Fruit fly (Drosophila melanogaster) whole organism, embryonic: ENCODE measurements around the gene Spn75F.

Experiments used
- Ada2b ChIP-seq: fragments of 200-800 bp; sonication (Bioruptor generic); IDR thresholded peaks from 2 replicates; pipeline ENCODE4 v1.3.6; 2022; ENCODE audit warnings: missing biosample characterization, missing genetic modification characterization
- Blimp-1 ChIP-seq: fragments of 200-800 bp; sonication (Bioruptor generic); optimal IDR thresholded peaks from 3 replicates; lab custom pipeline; 2018; ENCODE audit warnings: missing biosample characterization, missing genetic modification characterization, mild to moderate bottlenecking, moderate library complexity, missing genetic modification reagents
- C15 ChIP-seq: fragments of 200-800 bp; sonication (Bioruptor generic); IDR thresholded peaks from 3 replicates; pipeline ENCODE4 v1.3.6; 2022; ENCODE audit warnings: missing biosample characterization, missing genetic modification characterization
- CG10209 ChIP-seq: fragments of 200-800 bp; sonication (Bioruptor generic); optimal IDR thresholded peaks from 3 replicates; lab custom pipeline; 2017; ENCODE audit warnings: missing biosample characterization, mild to moderate bottlenecking, missing genetic modification characterization, missing genetic modification reagents
- CG11085 ChIP-seq: fragments of 200-800 bp; sonication (Bioruptor generic); IDR thresholded peaks from 2 replicates; pipeline ENCODE4 v1.3.6; 2022; ENCODE audit warnings: missing biosample characterization, missing genetic modification characterization
- CG1233 ChIP-seq: fragments of 200-800 bp; sonication (Bioruptor generic); optimal IDR thresholded peaks from 4 replicates; lab custom pipeline; 2018; ENCODE audit warnings: missing biosample characterization, mild to moderate bottlenecking, missing genetic modification characterization
- CG12744 ChIP-seq: fragments of 200-800 bp; sonication (Bioruptor generic); optimal IDR thresholded peaks from 2 replicates; lab custom pipeline; 2016; ENCODE audit warnings: missing biosample characterization, missing genetic modification characterization
- CG1603 ChIP-seq: fragments of 200-800 bp; sonication (Bioruptor generic); optimal IDR thresholded peaks from 2 replicates; lab custom pipeline; 2019; ENCODE audit warnings: missing biosample characterization, mild to moderate bottlenecking, missing genetic modification characterization, moderate library complexity
- CG17802 ChIP-seq: fragments of 200-800 bp; sonication (Bioruptor generic); optimal IDR thresholded peaks from 2 replicates; lab custom pipeline; 2018; ENCODE audit warnings: missing biosample characterization, mild to moderate bottlenecking, missing genetic modification characterization, moderate library complexity
- CG18262 ChIP-seq: fragments of 200-800 bp; optimal IDR thresholded peaks from 3 replicates; lab custom pipeline; 2019; ENCODE audit warnings: missing biosample characterization, mild to moderate bottlenecking, missing genetic modification characterization, moderate library complexity
- CG18476 ChIP-seq: fragments of 200-800 bp; sonication (Bioruptor generic); optimal IDR thresholded peaks from 2 replicates; lab custom pipeline; 2016; ENCODE audit warnings: missing biosample characterization, mild to moderate bottlenecking, missing genetic modification characterization
- CG2712 ChIP-seq: fragments of 200-800 bp; optimal IDR thresholded peaks from 3 replicates; lab custom pipeline; 2019; ENCODE audit warnings: missing biosample characterization, mild to moderate bottlenecking, missing genetic modification characterization, moderate library complexity
- CG34376 ChIP-seq: fragments of 200-800 bp; sonication (Bioruptor generic); optimal IDR thresholded peaks from 2 replicates; lab custom pipeline; 2018; ENCODE audit warnings: missing biosample characterization, mild to moderate bottlenecking, missing genetic modification characterization
- CG43689 ChIP-seq: fragments of 200-800 bp; sonication (Bioruptor generic); IDR thresholded peaks from 2 replicates; pipeline ENCODE4 v1.3.6; 2022; ENCODE audit warnings: missing biosample characterization, missing genetic modification characterization
- CG8290 ChIP-seq, 3 experiments: fragments of 200-800 bp; sonication (Bioruptor generic); optimal IDR thresholded peaks; 2 replicates each; lab custom pipeline; 2016 to 2019; ENCODE audit warnings: missing biosample characterization in 3 of 3, missing genetic modification characterization in 3 of 3, mild to moderate bottlenecking in 2 of 3, moderate library complexity in 1 of 3
- CG8944 ChIP-seq: fragments of 200-800 bp; sonication (Bioruptor generic); optimal IDR thresholded peaks from 3 replicates; lab custom pipeline; 2016; ENCODE audit warnings: missing biosample characterization, missing genetic modification characterization
- CG9215 ChIP-seq: fragments of 200-800 bp; sonication (Bioruptor generic); IDR thresholded peaks from 2 replicates; pipeline ENCODE4 v1.3.6; 2022; ENCODE audit warnings: missing biosample characterization, missing genetic modification characterization
- CG9609 ChIP-seq: fragments of 200-800 bp; sonication (Bioruptor generic); optimal IDR thresholded peaks from 3 replicates; lab custom pipeline; 2016; ENCODE audit warnings: missing biosample characterization, missing genetic modification characterization
- D19A ChIP-seq: fragments of 200-800 bp; optimal IDR thresholded peaks from 3 replicates; lab custom pipeline; 2019; ENCODE audit warnings: missing biosample characterization, mild to moderate bottlenecking, missing genetic modification characterization, moderate library complexity
- Drgx ChIP-seq: fragments of 200-800 bp; sonication (Bioruptor generic); IDR thresholded peaks from 2 replicates; pipeline ENCODE4 v1.3.6; 2022; ENCODE audit warnings: missing biosample characterization, missing genetic modification characterization
- Eip74EF ChIP-seq, 2 experiments: fragments of 200-800 bp in 1 of 2; fragments of >200 bp in 1 of 2; sonication (Bioruptor generic) in 1 of 2; optimal IDR thresholded peaks; 2 replicates each; lab custom pipeline; 2017 to 2019; ENCODE audit warnings: missing biosample characterization in 2 of 2, missing genetic modification characterization in 2 of 2, mild to moderate bottlenecking in 1 of 2, moderate library complexity in 1 of 2
- Ets65A ChIP-seq: fragments of 200-800 bp; sonication (Bioruptor generic); peaks from one replicate; lab custom pipeline; 2016; ENCODE audit warnings: missing biosample characterization, missing genetic modification characterization
- HLHmδ ChIP-seq: fragments of 200-800 bp; sonication (Bioruptor generic); optimal IDR thresholded peaks from 2 replicates; lab custom pipeline; 2018; ENCODE audit warnings: missing biosample characterization, mild to moderate bottlenecking, missing genetic modification characterization, moderate library complexity
- HmgZ ChIP-seq: fragments of 200-800 bp; sonication (Bioruptor generic); optimal IDR thresholded peaks from 2 replicates; lab custom pipeline; 2018; ENCODE audit warnings: missing biosample characterization, mild to moderate bottlenecking, missing genetic modification characterization
- MESR4 ChIP-seq: fragments of 200-800 bp; sonication (Bioruptor generic); optimal IDR thresholded peaks from 2 replicates; lab custom pipeline; 2018; ENCODE audit warnings: missing biosample characterization, mild to moderate bottlenecking, missing genetic modification characterization, moderate library complexity
- Med ChIP-seq: fragments of 200-800 bp; sonication (Bioruptor generic); peaks from one replicate; lab custom pipeline; 2016; ENCODE audit warnings: missing biosample characterization, missing genetic modification characterization, mild to moderate bottlenecking, inconsistent platforms, moderate library complexity
- NK7.1 ChIP-seq: fragments of 200-800 bp; sonication (Bioruptor generic); optimal IDR thresholded peaks from 3 replicates; lab custom pipeline; 2016; ENCODE audit warnings: missing biosample characterization, missing genetic modification characterization
- NfI ChIP-seq: fragments of 200-800 bp; sonication (Bioruptor generic); optimal IDR thresholded peaks from 3 replicates; lab custom pipeline; 2018; ENCODE audit warnings: missing biosample characterization, mild to moderate bottlenecking, missing genetic modification characterization, moderate library complexity
- Optix ChIP-seq: fragments of 200-800 bp; sonication (Bioruptor generic); IDR thresholded peaks from 3 replicates; pipeline ENCODE4 v1.3.6; 2022; ENCODE audit warnings: missing biosample characterization, missing genetic modification characterization
- Pdp1 ChIP-seq, 2 experiments: fragments of 200-800 bp; sonication (Bioruptor generic); optimal IDR thresholded peaks; 3 replicates each; lab custom pipeline; 2016; ENCODE audit warnings: missing biosample characterization in 2 of 2, missing genetic modification characterization in 2 of 2, mild to moderate bottlenecking in 1 of 2, moderate library complexity in 1 of 2
- Ptx1 ChIP-seq: fragments of 200-800 bp; sonication (Bioruptor generic); IDR thresholded peaks from 2 replicates; pipeline ENCODE4 v1.3.6; 2022; ENCODE audit warnings: missing biosample characterization, missing genetic modification characterization
- Sry-β ChIP-seq: fragments of 200-800 bp; sonication (Bioruptor generic); optimal IDR thresholded peaks from 2 replicates; lab custom pipeline; 2018; ENCODE audit warnings: missing biosample characterization, mild to moderate bottlenecking, missing genetic modification characterization, moderate library complexity
- ash1 ChIP-seq: fragments of 200-800 bp; sonication (Bioruptor generic); optimal IDR thresholded peaks from 2 replicates; lab custom pipeline; 2018; ENCODE audit warnings: missing biosample characterization, mild to moderate bottlenecking, missing genetic modification characterization
- bsh ChIP-seq, 2 experiments: fragments of 200-800 bp; sonication (Bioruptor generic); optimal IDR thresholded peaks; 2 replicates each; lab custom pipeline; 2017 to 2018; ENCODE audit warnings: mild to moderate bottlenecking in 2 of 2, missing biosample characterization in 2 of 2, missing genetic modification characterization in 2 of 2, moderate library complexity in 1 of 2
- crol ChIP-seq: fragments of 200-800 bp; sonication (Bioruptor generic); IDR thresholded peaks from 2 replicates; pipeline ENCODE4 v1.3.6; 2022; ENCODE audit warnings: missing biosample characterization, missing genetic modification characterization
- cwo ChIP-seq: fragments of 200-800 bp; sonication (Bioruptor generic); optimal IDR thresholded peaks from 3 replicates; lab custom pipeline; 2017; ENCODE audit warnings: missing biosample characterization, missing genetic modification characterization, mild to moderate bottlenecking, moderate library complexity, missing genetic modification reagents
- exex ChIP-seq: fragments of 200-800 bp; sonication (Bioruptor generic); optimal IDR thresholded peaks from 4 replicates; lab custom pipeline; 2018; ENCODE audit warnings: missing biosample characterization, mild to moderate bottlenecking, missing genetic modification characterization, moderate library complexity
- gem ChIP-seq: fragments of 200-800 bp; sonication (Bioruptor generic); optimal IDR thresholded peaks from 2 replicates; lab custom pipeline; 2019; ENCODE audit warnings: missing biosample characterization, mild to moderate bottlenecking, missing genetic modification characterization, moderate library complexity
- grn ChIP-seq: fragments of 200-800 bp; sonication (Bioruptor generic); optimal IDR thresholded peaks from 3 replicates; lab custom pipeline; 2017; ENCODE audit warnings: missing biosample characterization, missing genetic modification characterization
- kni ChIP-seq: fragments of 200-800 bp; sonication (Bioruptor generic); optimal IDR thresholded peaks from 3 replicates; lab custom pipeline; 2017; ENCODE audit warnings: mild to moderate bottlenecking, missing biosample characterization, missing genetic modification reagents, missing genetic modification characterization
- lbe ChIP-seq: fragments of 200-800 bp; sonication (Bioruptor generic); optimal IDR thresholded peaks from 2 replicates; lab custom pipeline; 2016; ENCODE audit warnings: missing biosample characterization, mild to moderate bottlenecking, missing genetic modification characterization
- row ChIP-seq: fragments of 200-800 bp; sonication (Bioruptor generic); IDR thresholded peaks from 3 replicates; pipeline ENCODE4 v1.3.6; 2022; ENCODE audit warnings: missing biosample characterization, missing genetic modification characterization
- sd ChIP-seq: fragments of 200-800 bp; sonication (Bioruptor generic); optimal IDR thresholded peaks from 3 replicates; lab custom pipeline; 2018; ENCODE audit warnings: missing biosample characterization, mild to moderate bottlenecking, missing genetic modification characterization, moderate library complexity
- sens ChIP-seq: fragments of 200-800 bp; sonication (Bioruptor generic); peaks from one replicate; lab custom pipeline; 2016; ENCODE audit warnings: missing biosample characterization, missing genetic modification characterization
- sug ChIP-seq: fragments of 200-800 bp; optimal IDR thresholded peaks from 2 replicates; lab custom pipeline; 2019; ENCODE audit warnings: missing biosample characterization, mild to moderate bottlenecking, missing genetic modification characterization, moderate library complexity
- unpg ChIP-seq: fragments of 200-800 bp; sonication (Bioruptor generic); optimal IDR thresholded peaks from 3 replicates; lab custom pipeline; 2018; ENCODE audit warnings: missing biosample characterization, mild to moderate bottlenecking, missing genetic modification characterization, moderate library complexity
- yki ChIP-seq: fragments of >200 bp; optimal IDR thresholded peaks from 3 replicates; lab custom pipeline; 2018

Spn75F gene

dm6 chr3L:19174722-19175121 is 45.3 kb upstream of the Spn75F start (continued):
- TF ChIP-seq NfI (GFP tag; lab: Kevin White, UChicago) (no peak), CG1233 (no peak), HmgZ (tag; lab: Kevin White, UChicago) (no peak), Sry-β (no peak), CG9215 (no peak), CG12744 (GFP tag; lab: Kevin White, UChicago) (no peak), CG43689 (no peak), CG9609 (no peak), Optix (GFP tag; lab: Robert Waterston, UW) (no peak), Ets65A (no peak), Pdp1 (GFP tag; optimal IDR thresholded peaks at IDR 0.05; lab: Kevin White, UChicago) (peak in 1 of 2 experiments; percentile 3), Ada2b (GFP tag; lab: Robert Waterston, UW) (no peak)
- TF ChIP-seq, all 482 proteins: peak for 10

dm6 chr3L:19174216-19174706 is 44.8 kb upstream of the Spn75F start:
- no peak for TF ChIP-seq NK7.1 (GFP tag; lab: Kevin White, UChicago)
- TF ChIP-seq Med (GFP tag; lab: Kevin White, UChicago): peak; percentile 37
- TF ChIP-seq cwo (GFP tag; lab: Kevin White, UChicago): peak; percentile 14
- no peak for TF ChIP-seq CG8944
- no peak for TF ChIP-seq CG8290 (GFP tag; optimal IDR thresholded peaks at IDR 0.05; lab: Kevin White, UChicago)
- TF ChIP-seq CG8290 (tag; optimal IDR thresholded peaks at IDR 0.05; lab: Kevin White, UChicago): no peak
- peak; percentile 51 for TF ChIP-seq CG34376 (GFP tag; lab: Kevin White, UChicago)
- TF ChIP-seq CG17802 (tag; lab: Kevin White, UChicago): no peak
- peak; percentile 31 for TF ChIP-seq sug
- peak; percentile 12 for TF ChIP-seq sd (tag; lab: Kevin White, UChicago)
- TF ChIP-seq exex (tag; lab: Kevin White, UChicago): peak; percentile 45
- peak; percentile 41 for TF ChIP-seq sens
- TF ChIP-seq MESR4 (GFP tag; lab: Kevin White, UChicago): no peak
- TF ChIP-seq, all 482 proteins: peak for 7

dm6 chr3L:19173084-19173720 is 43.7 kb upstream of the Spn75F start:
- TF ChIP-seq CG11085 (GFP tag; lab: Robert Waterston, UW) (no peak), CG1603 (tag; lab: Kevin White, UChicago) (peak; percentile 38), row (GFP tag; lab: Robert Waterston, UW) (peak; percentile 22; the same call in 1 of the 3 replicates), Ptx1 (GFP tag; lab: Robert Waterston, UW) (peak; percentile 19; the same call in 1 of the 2 replicates), kni (GFP tag; lab: Kevin White, UChicago) (peak; percentile 10), CG18476 (GFP tag; lab: Kevin White, UChicago) (no peak), CG2712 (tag; lab: Kevin White, UChicago) (peak; percentile 50), gem (tag; lab: Kevin White, UChicago) (peak; percentile 25), Drgx (GFP tag; lab: Robert Waterston, UW) (peak; percentile 47; the same call in 1 of the 2 replicates), crol (GFP tag; lab: Robert Waterston, UW) (peak; percentile 86), HLHmδ (GFP tag; lab: Kevin White, UChicago) (no peak), Blimp-1 (GFP tag; lab: Kevin White, UChicago) (peak; percentile 7), unpg (GFP tag; lab: Kevin White, UChicago) (peak; percentile 11), sens (peak; percentile 60), lbe (GFP tag; lab: Kevin White, UChicago) (peak; percentile 70), C15 (no peak), ash1 (GFP tag; lab: Kevin White, UChicago) (no peak), CG10209 (peak; percentile 8), bsh (GFP tag; optimal IDR thresholded peaks at IDR 0.05; lab: Kevin White, UChicago) (peak in 1 of 2 experiments; percentile 88), grn (GFP tag; lab: Kevin White, UChicago) (peak; percentile 68), Eip74EF (GFP tag; optimal IDR thresholded peaks at IDR 0.05; lab: Kevin White, UChicago) (no peak), Med (GFP tag; lab: Kevin White, UChicago) (peak; percentile 27), yki (lab: Kevin White, UChicago) (no peak), CG18262 (tag; lab: Kevin White, UChicago) (peak; percentile 13), D19A (peak; percentile 3)
